Worm (Caenorhabditis elegans): ENCODE data around the gene Y6G8.6.

Y6G8.6 gene

ce11 chrV:17616807-17617206 is at the start of gene Y6G8.6:
Gene Y6G8.6 (minus strand): TSS chrV:17616904.
- TF ChIP-seq unc-120 (tag; optimal IDR thresholded peaks at IDR 0.05; ENCODE audit: poor library complexity, severe bottlenecking) (no peak), unc-62 (GFP tag; optimal IDR thresholded peaks at IDR 0.05) (no peak), sptf-1 (tag; optimal IDR thresholded peaks at IDR 0.05) (no peak), ham-2 (GFP tag; optimal IDR thresholded peaks at IDR 0.05) (no peak), unc-39 (tag; optimal IDR thresholded peaks at IDR 0.05) (no peak), nhr-28 (tag; optimal IDR thresholded peaks at IDR 0.05) (no peak), mab-5 (tag; optimal IDR thresholded peaks at IDR 0.05) (no peak), tbx-8 (GFP tag; optimal IDR thresholded peaks at IDR 0.05) (no peak), pha-4 (tag; optimal IDR thresholded peaks at IDR 0.05) (no peak), ceh-83 (GFP tag; optimal IDR thresholded peaks at IDR 0.05) (no peak), bed-3 (GFP tag; optimal IDR thresholded peaks at IDR 0.05) (no peak), nhr-2 (tag; optimal IDR thresholded peaks at IDR 0.05) (no peak)

- TF ChIP-seq cnd-1 (tag; optimal IDR thresholded peaks at IDR 0.05): no peak
- no peak for TF ChIP-seq lin-32 (GFP tag; optimal IDR thresholded peaks at IDR 0.05)
- TF ChIP-seq snpc-4 (tag; optimal IDR thresholded peaks at IDR 0.05): no peak
- no peak for TF ChIP-seq nhr-76 (tag; optimal IDR thresholded peaks at IDR 0.05)
- TF ChIP-seq nhr-28 (tag; optimal IDR thresholded peaks at IDR 0.05): no peak
- TF ChIP-seq sptf-1 (tag; optimal IDR thresholded peaks at IDR 0.05): no peak
Measured at ce11 chrV:17665906-17666305, 49.2 kb upstream of the Y6G8.6 start, which contains the start of gene F59A1.11. Gene F59A1.11 (minus strand): TSS chrV:17666006.

DNA sequence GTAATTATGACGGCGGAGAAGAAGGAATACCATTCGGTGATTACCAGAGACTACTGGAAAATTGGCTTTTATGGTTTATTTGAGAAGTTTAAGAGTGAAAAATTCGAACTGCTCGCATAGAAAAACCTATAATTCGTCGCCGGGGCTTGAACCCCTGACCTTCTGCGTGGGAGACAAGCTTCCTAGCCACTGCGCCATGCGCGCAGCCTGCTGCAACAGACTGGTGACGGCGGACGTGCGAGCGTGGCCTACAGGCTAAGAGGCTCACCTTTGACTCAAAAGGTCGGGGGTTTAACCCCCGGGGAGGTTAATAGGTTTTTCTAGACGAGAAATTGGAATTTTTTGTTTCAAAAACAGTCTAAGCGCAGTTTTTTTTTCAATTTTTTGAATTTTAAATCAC is 47.7 kb upstream of the Y6G8.6 start:
- TF ChIP-seq unc-62 (GFP tag; optimal IDR thresholded peaks at IDR 0.05) (no peak), hlh-1 (tag; optimal IDR thresholded peaks at IDR 0.05) (no peak), elt-1 (tag; optimal IDR thresholded peaks at IDR 0.05; ENCODE audit: borderline replicate concordance, insufficient read depth) (no peak)

DNA sequence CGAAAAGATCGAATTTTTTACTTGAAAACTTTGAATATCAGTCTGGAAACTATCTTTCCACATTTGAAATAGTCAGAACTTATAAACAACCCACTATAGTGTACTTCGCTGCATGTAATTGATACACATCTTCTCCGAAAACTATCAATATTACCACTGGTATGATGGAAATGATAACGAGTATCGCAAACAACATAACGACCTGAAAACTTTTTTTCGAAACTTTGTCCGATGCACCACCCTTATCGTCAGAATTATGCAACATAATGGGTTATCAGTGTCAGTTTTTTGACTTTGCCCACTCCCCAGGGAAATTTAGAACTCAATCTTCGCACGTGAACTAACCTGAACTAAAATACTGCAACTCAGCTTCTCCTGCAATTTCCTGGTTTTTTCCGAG is 45.6 kb upstream of the Y6G8.6 start:
- TF ChIP-seq drap-1 (GFP tag; optimal IDR thresholded peaks at IDR 0.05) (no peak), blmp-1 (tag; optimal IDR thresholded peaks at IDR 0.05) (no peak), flh-1 (GFP tag; optimal IDR thresholded peaks at IDR 0.05) (no peak), nhr-2 (tag; optimal IDR thresholded peaks at IDR 0.05) (no peak), snpc-4 (tag; optimal IDR thresholded peaks at IDR 0.05) (no peak), nhr-12 (tag; optimal IDR thresholded peaks at IDR 0.05) (no peak), unc-62 (GFP tag; optimal IDR thresholded peaks at IDR 0.05) (no peak), unc-39 (tag; optimal IDR thresholded peaks at IDR 0.05) (no peak), mep-1 (tag; optimal IDR thresholded peaks at IDR 0.05) (no peak), unc-120 (tag; optimal IDR thresholded peaks at IDR 0.05; ENCODE audit: poor library complexity, severe bottlenecking) (no peak), lin-13 (tag; optimal IDR thresholded peaks at IDR 0.05) (no peak), nhr-76 (tag; optimal IDR thresholded peaks at IDR 0.05) (no peak), tbx-8 (GFP tag; optimal IDR thresholded peaks at IDR 0.05) (no peak), ceh-39 (tag; optimal IDR thresholded peaks at IDR 0.05) (no peak), cnd-1 (tag; optimal IDR thresholded peaks at IDR 0.05) (no peak), nhr-28 (tag; optimal IDR thresholded peaks at IDR 0.05) (no peak)

- TF ChIP-seq ces-1 (GFP tag; optimal IDR thresholded peaks at IDR 0.05): no peak
- no peak for TF ChIP-seq blmp-1 (tag; optimal IDR thresholded peaks at IDR 0.05)
- no peak for TF ChIP-seq lin-13 (tag; optimal IDR thresholded peaks at IDR 0.05)
- no peak for TF ChIP-seq nhr-237 (tag; optimal IDR thresholded peaks at IDR 0.05)
- TF ChIP-seq cnd-1 (tag; optimal IDR thresholded peaks at IDR 0.05): no peak
- TF ChIP-seq lin-32 (GFP tag; optimal IDR thresholded peaks at IDR 0.05): no peak
- TF ChIP-seq elt-3 (tag; optimal IDR thresholded peaks at IDR 0.05): no peak
- TF ChIP-seq nhr-2 (tag; optimal IDR thresholded peaks at IDR 0.05): no peak
- TF ChIP-seq bed-3 (GFP tag; optimal IDR thresholded peaks at IDR 0.05): no peak
- TF ChIP-seq unc-62 (GFP tag; optimal IDR thresholded peaks at IDR 0.05): no peak
Measured at ce11 chrV:17660003-17660402, 43.3 kb upstream of the Y6G8.6 start, which contains the start of gene dgat-2. Gene dgat-2 (plus strand): TSS chrV:17660303.

DNA sequence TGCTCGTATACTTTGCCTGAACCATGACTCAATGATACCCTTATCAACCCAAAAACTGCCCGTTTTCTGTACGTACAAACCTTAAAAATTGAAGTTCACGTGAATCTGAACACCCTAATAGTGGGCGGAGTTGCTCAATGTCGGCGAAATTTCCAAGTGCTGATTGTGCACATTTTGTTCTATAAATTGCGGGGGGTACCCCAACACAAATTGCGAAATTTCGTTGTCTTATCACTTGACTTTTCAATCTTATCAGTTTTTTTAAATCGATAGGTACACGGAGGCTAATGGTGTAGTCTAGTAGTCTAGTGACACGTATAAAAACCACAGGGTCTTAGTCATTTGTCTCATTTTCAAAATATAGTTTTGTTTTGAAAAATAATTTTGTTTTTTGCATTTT is 42.5 kb upstream of the Y6G8.6 start, which contains the start of gene fbxa-108:
fbxa-108 (minus strand) TSS at position 158 of the 400 bp plus-strand sequence.
- TF ChIP-seq ham-2 (GFP tag; optimal IDR thresholded peaks at IDR 0.05) (no peak), hlh-1 (tag; optimal IDR thresholded peaks at IDR 0.05) (no peak), tbx-8 (GFP tag; optimal IDR thresholded peaks at IDR 0.05) (no peak), unc-120 (tag; optimal IDR thresholded peaks at IDR 0.05; ENCODE audit: poor library complexity, severe bottlenecking) (no peak), nhr-76 (tag; optimal IDR thresholded peaks at IDR 0.05) (no peak)
